Worm (Caenorhabditis elegans): ENCODE results near the gene vha-19.

The vha-19 gene

ce11 chrIV:3382338-3382907 lies 13.4 kb downstream of the vha-19 start, which contains the start of gene B0546.3:
B0546.3 (minus strand) TSS chrIV:3382841.
- TF ChIP-seq elt-2 (tag; optimal IDR thresholded peaks at IDR 0.05) (peak; percentile 2), sea-2 (GFP tag; optimal IDR thresholded peaks at IDR 0.05) (no peak), nhr-23 (tag; optimal IDR thresholded peaks at IDR 0.05) (peak; percentile 13), ama-1 (optimal IDR thresholded peaks at IDR 0.05) (peak; percentile 69)

ce11 chrIV:3383203-3383602 lies 14.2 kb downstream of the vha-19 start:
- no peak for TF ChIP-seq nfya-1 (tag; optimal IDR thresholded peaks at IDR 0.05; ENCODE audit: insufficient read depth)
- TF ChIP-seq ceh-16 (tag; optimal IDR thresholded peaks at IDR 0.05): no peak
- TF ChIP-seq skn-1 (tag; optimal IDR thresholded peaks at IDR 0.05): no peak
- TF ChIP-seq unc-39 (tag; optimal IDR thresholded peaks at IDR 0.05): no peak
- no peak for TF ChIP-seq ceh-28 (tag; optimal IDR thresholded peaks at IDR 0.05)
- TF ChIP-seq pqm-1 (tag; optimal IDR thresholded peaks at IDR 0.05): no peak
- TF ChIP-seq nhr-67 (tag; optimal IDR thresholded peaks at IDR 0.05): no peak
- TF ChIP-seq egl-27 (tag; optimal IDR thresholded peaks at IDR 0.05): no peak
- TF ChIP-seq eor-1 (tag; optimal IDR thresholded peaks at IDR 0.05): no peak
- no peak for TF ChIP-seq ZK546.5 (tag; optimal IDR thresholded peaks at IDR 0.05)
- no peak for TF ChIP-seq elt-3 (tag; optimal IDR thresholded peaks at IDR 0.05)
- TF ChIP-seq pha-4 (tag; optimal IDR thresholded peaks at IDR 0.05): no peak
- no peak for TF ChIP-seq jun-1 (tag; optimal IDR thresholded peaks at IDR 0.05)
- no peak for TF ChIP-seq nhr-237 (tag; optimal IDR thresholded peaks at IDR 0.05)
- no peak for TF ChIP-seq nhr-76 (tag; optimal IDR thresholded peaks at IDR 0.05)

- TF ChIP-seq jun-1 (tag; optimal IDR thresholded peaks at IDR 0.05) (no peak), egl-5 (tag; optimal IDR thresholded peaks at IDR 0.05) (no peak)
Observed at ce11 chrIV:3384047-3384446, 15.1 kb downstream of the vha-19 start, which contains the start of gene B0546.4. B0546.4 (minus strand) TSS chrIV:3384147.

ce11 chrIV:3384593-3384992 lies 15.6 kb downstream of the vha-19 start:
- TF ChIP-seq daf-12 (tag; optimal IDR thresholded peaks at IDR 0.05) (no peak), fos-1 (tag; optimal IDR thresholded peaks at IDR 0.05) (no peak), R02D3.7 (tag; optimal IDR thresholded peaks at IDR 0.05) (peak; percentile 63), nhr-28 (tag; optimal IDR thresholded peaks at IDR 0.05) (no peak), ceh-28 (tag; optimal IDR thresholded peaks at IDR 0.05) (peak; percentile 89), ZK546.5 (tag; optimal IDR thresholded peaks at IDR 0.05) (no peak), mdl-1 (tag; optimal IDR thresholded peaks at IDR 0.05) (peak; percentile 71), sea-2 (GFP tag; optimal IDR thresholded peaks at IDR 0.05) (no peak), jun-1 (tag; optimal IDR thresholded peaks at IDR 0.05) (peak; percentile 78), pha-4 (tag; optimal IDR thresholded peaks at IDR 0.05) (peak; percentile 90), snpc-4 (tag; optimal IDR thresholded peaks at IDR 0.05) (peak; percentile 16), unc-39 (tag; optimal IDR thresholded peaks at IDR 0.05) (no peak), pqm-1 (tag; optimal IDR thresholded peaks at IDR 0.05) (peak; percentile 54), ztf-4 (tag; optimal IDR thresholded peaks at IDR 0.05) (no peak), elt-3 (tag; optimal IDR thresholded peaks at IDR 0.05) (no peak), fkh-2 (tag; optimal IDR thresholded peaks at IDR 0.05) (no peak), nhr-76 (tag; optimal IDR thresholded peaks at IDR 0.05) (no peak), fkh-10 (GFP tag; optimal IDR thresholded peaks at IDR 0.05) (peak; percentile 64), ceh-82 (tag; optimal IDR thresholded peaks at IDR 0.05) (peak; percentile 37), ama-1 (optimal IDR thresholded peaks at IDR 0.05) (no peak), ceh-9 (tag; optimal IDR thresholded peaks at IDR 0.05) (no peak), nhr-12 (tag; optimal IDR thresholded peaks at IDR 0.05) (no peak), unc-62 (GFP tag; optimal IDR thresholded peaks at IDR 0.05) (no peak), elt-1 (tag; optimal IDR thresholded peaks at IDR 0.05) (peak; percentile 51), lin-15B (tag; optimal IDR thresholded peaks at IDR 0.05) (peak; percentile 85), aly-2 (tag; optimal IDR thresholded peaks at IDR 0.05) (no peak), nhr-23 (tag; optimal IDR thresholded peaks at IDR 0.05) (peak; percentile 81), egl-27 (tag; optimal IDR thresholded peaks at IDR 0.05) (peak; percentile 8), zag-1 (tag; optimal IDR thresholded peaks at IDR 0.05) (no peak), nhr-25 (tag; optimal IDR thresholded peaks at IDR 0.05) (peak; percentile 87), nhr-67 (tag; optimal IDR thresholded peaks at IDR 0.05) (no peak), hmg-11 (tag; optimal IDR thresholded peaks at IDR 0.05) (peak; percentile 95), skn-1 (tag; optimal IDR thresholded peaks at IDR 0.05) (peak; percentile 60), nhr-77 (tag; optimal IDR thresholded peaks at IDR 0.05) (no peak), nhr-43 (tag; optimal IDR thresholded peaks at IDR 0.05; ENCODE audit: poor library complexity, severe bottlenecking) (peak; percentile 82), ztf-11 (tag; optimal IDR thresholded peaks at IDR 0.05) (no peak), nhr-237 (tag; optimal IDR thresholded peaks at IDR 0.05) (no peak), ceh-16 (tag; optimal IDR thresholded peaks at IDR 0.05) (no peak), lin-39 (tag; optimal IDR thresholded peaks at IDR 0.05) (peak; percentile 38), mml-1 (tag; optimal IDR thresholded peaks at IDR 0.05) (no peak), eor-1 (tag; optimal IDR thresholded peaks at IDR 0.05) (peak in 1 of 2 experiments; percentile 19), lsy-12 (tag; optimal IDR thresholded peaks at IDR 0.05) (peak; percentile 89)

Measured in whole organism, L3 larva.